Worm (Caenorhabditis elegans) whole organism, young adult: ENCODE measurements around the gene kqt-3.

Experiments
- F23B12.7 ChIP-seq: sonication (generic microtip); optimal IDR thresholded peaks from 2 replicates; lab custom pipeline; 2017; ENCODE audit warnings: missing genetic modification characterization, mild to moderate bottlenecking, missing compliant biosample characterization, antibody characterized with exemption, moderate library complexity; ENCODE audit not compliant: insufficient read depth
- hmg-1.2 ChIP-seq: fragments of 200-800 bp; sonication (Bioruptor generic); IDR thresholded peaks from 2 replicates; pipeline ENCODE4 v1.3.6; 2022; ENCODE audit warnings: missing genetic modification reagents, missing genetic modification characterization, missing compliant biosample characterization
- snpc-4 ChIP-seq, 5 experiments: fragments of 150-350 bp in 1 of 5; sonication (generic microtip) in 4 of 5; optimal IDR thresholded peaks; 2 replicates each; lab custom pipeline; 2014 to 2018; ENCODE audit warnings: missing genetic modification characterization in 5 of 5, missing biosample characterization in 3 of 5, antibody characterized with exemption in 2 of 5, mild to moderate bottlenecking in 2 of 5, missing compliant biosample characterization in 2 of 5, missing genotype in 2 of 5, moderate library complexity in 2 of 5, missing genetic modification reagents in 1 of 5

DNA sequence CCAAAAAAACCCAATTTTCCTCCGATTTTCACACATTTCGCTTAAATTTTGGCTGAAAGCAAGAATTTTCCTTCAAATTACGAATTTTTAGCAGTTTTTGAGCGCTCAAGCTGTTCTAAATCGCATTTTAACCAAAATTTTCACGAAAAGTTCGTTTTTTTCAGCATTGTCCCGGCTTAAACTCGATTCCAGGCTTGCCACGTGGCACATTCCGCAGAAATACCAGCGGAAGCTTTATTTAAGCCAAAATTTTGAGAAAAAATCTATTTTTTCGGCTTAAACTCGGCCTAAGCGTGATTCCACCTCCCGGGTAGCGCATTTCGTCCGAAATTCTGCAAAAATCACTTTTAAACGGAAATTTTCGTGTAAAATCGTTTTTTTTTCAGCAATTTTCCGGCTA lies 27.7 kb downstream of the kqt-3 start:
- peak; percentile 22 for TF ChIP-seq F23B12.7
- TF ChIP-seq snpc-4 (GFP tag; optimal IDR thresholded peaks at IDR 0.05; lab: Kevin White, UChicago) = no peak
- TF ChIP-seq snpc-4 (tag; optimal IDR thresholded peaks at IDR 0.05; lab: Kevin White, UChicago) = no peak
- TF ChIP-seq hmg-1.2 = peak; percentile 14; the same call in 1 of the 2 replicates
